Worm (Caenorhabditis elegans) whole organism, L2 larva: Measurements from ENCODE around the gene idpp-7.
"Not testable (repeated sequence)": the region's sequence is repeated elsewhere in the genome, so short reads cannot be mapped to it uniquely, and the experiment has no call there.

Experiments used
- aly-2 ChIP-seq: fragments of 150-350 bp; optimal IDR thresholded peaks from 2 replicates; lab custom pipeline; 2014; ENCODE audit warnings: missing biosample characterization, missing genetic modification characterization
- ceh-16 ChIP-seq: fragments of 150-350 bp; optimal IDR thresholded peaks from 2 replicates; lab custom pipeline; 2014; ENCODE audit warnings: missing biosample characterization, missing genetic modification characterization
- fos-1 ChIP-seq: fragments of 150-350 bp; optimal IDR thresholded peaks from 2 replicates; lab custom pipeline; 2014; ENCODE audit warnings: missing biosample characterization, missing genetic modification characterization
- nhr-12 ChIP-seq: fragments of 150-350 bp; optimal IDR thresholded peaks from 2 replicates; lab custom pipeline; 2014; ENCODE audit warnings: missing biosample characterization, missing genetic modification characterization
- nhr-23 ChIP-seq: fragments of 150-350 bp; optimal IDR thresholded peaks from 2 replicates; lab custom pipeline; 2014; ENCODE audit warnings: missing biosample characterization, missing genetic modification reagents, missing genetic modification characterization
- nhr-237 ChIP-seq: fragments of 150-350 bp; optimal IDR thresholded peaks from 2 replicates; lab custom pipeline; 2014; ENCODE audit warnings: missing biosample characterization, missing genetic modification characterization
- ztf-4 ChIP-seq: fragments of 150-350 bp; optimal IDR thresholded peaks from 2 replicates; lab custom pipeline; 2014; ENCODE audit warnings: missing biosample characterization, missing genetic modification characterization

ce11 chrIV:12677137-12677536 lies 42.6 kb upstream of the idpp-7 start, which contains the start of gene T23B5.6:
- not testable (repeated sequence) for TF ChIP-seq ztf-4 (tag; lab: Kevin White, UChicago); aly-2; fos-1 (tag; lab: Kevin White, UChicago); ceh-16 (tag; lab: Kevin White, UChicago); nhr-23 (tag; lab: Kevin White, UChicago); nhr-12; nhr-237
